Worm (Caenorhabditis elegans): ENCODE data around the gene H06I04.3.

Gene H06I04.3

ce11 chrIII:3112001-3112400, 41.7 kb downstream of the H06I04.3 start (continued):
- TF ChIP-seq ets-4 (GFP tag; optimal IDR thresholded peaks at IDR 0.05) (no peak), lsl-1 (GFP tag; optimal IDR thresholded peaks at IDR 0.05) (peak; percentile 36), nhr-90 (tag; optimal IDR thresholded peaks at IDR 0.05) (peak; percentile 34), him-1 (tag; optimal IDR thresholded peaks at IDR 0.05) (peak; percentile 94), die-1 (tag; optimal IDR thresholded peaks at IDR 0.05) (peak; percentile 54), dox-1 (GFP tag; IDR thresholded peaks at IDR 0.05) (0 out of 2 replicates have a peak, but pooled peaks have one; percentile 17)

- TF ChIP-seq nfyb-1 (GFP tag; IDR thresholded peaks at IDR 0.05) (no peak), repo-1 (tag; optimal IDR thresholded peaks at IDR 0.05) (no peak), F57A8.1 (GFP tag; optimal IDR thresholded peaks at IDR 0.05) (no peak), Y95B8A.8 (GFP tag; IDR thresholded peaks at IDR 0.05) (no peak), hsf-1 (GFP tag; IDR thresholded peaks at IDR 0.05) (no peak), lsy-27 (tag; optimal IDR thresholded peaks at IDR 0.05; ENCODE audit: borderline replicate concordance, insufficient read depth) (no peak)
Observed at ce11 chrIII:3112616-3113015, 42.3 kb downstream of the H06I04.3 start.

ce11 chrIII:3116969-3117368, 46.6 kb downstream of the H06I04.3 start:
- no peak for TF ChIP-seq pha-4 (tag; optimal IDR thresholded peaks at IDR 0.05)
- no peak for TF ChIP-seq ekl-4 (GFP tag; IDR thresholded peaks at IDR 0.05)
- TF ChIP-seq nhr-80 (tag; optimal IDR thresholded peaks at IDR 0.05) = peak; percentile 91
- no peak for TF ChIP-seq tbx-9 (tag; optimal IDR thresholded peaks at IDR 0.05; ENCODE audit: borderline replicate concordance)
- no peak for TF ChIP-seq cebp-1 (GFP tag; IDR thresholded peaks at IDR 0.05)
- TF ChIP-seq cebp-1 (tag; optimal IDR thresholded peaks at IDR 0.05) = peak; percentile 15
- no peak for TF ChIP-seq ztf-3 (GFP tag; optimal IDR thresholded peaks at IDR 0.05)
- TF ChIP-seq atf-7 (tag; optimal IDR thresholded peaks at IDR 0.05) = peak; percentile 23

DNA sequence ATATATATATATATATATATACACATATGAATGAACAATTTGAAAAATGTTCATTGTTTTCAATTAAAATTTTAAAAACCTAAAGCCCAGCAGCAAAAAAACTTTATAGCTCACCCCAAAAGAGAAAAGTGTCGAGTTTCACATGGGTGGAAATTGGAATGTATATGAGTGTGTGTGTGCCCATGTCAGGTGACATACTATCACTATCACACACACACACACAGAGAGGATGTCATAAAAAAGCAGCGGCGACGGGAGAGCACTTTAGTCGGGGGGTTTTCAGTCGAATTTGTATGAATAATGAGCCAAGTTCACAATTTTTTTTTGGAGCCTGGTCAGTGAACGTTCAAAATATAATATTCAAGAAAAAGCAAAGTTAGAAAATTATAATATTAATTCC, 49.6 kb downstream of the H06I04.3 start:
- no peak for TF ChIP-seq F23B12.7 (tag; optimal IDR thresholded peaks at IDR 0.05; ENCODE audit: insufficient read depth)
- peak; percentile 78 for TF ChIP-seq nhr-80 (tag; optimal IDR thresholded peaks at IDR 0.05)

- TF ChIP-seq K12H6.12 (tag; optimal IDR thresholded peaks at IDR 0.05) (no peak), F39B2.1 (GFP tag; IDR thresholded peaks at IDR 0.05) (no peak), K11D2.4 (GFP tag; IDR thresholded peaks at IDR 0.05) (no peak), lsy-27 (tag; optimal IDR thresholded peaks at IDR 0.05; ENCODE audit: borderline replicate concordance, insufficient read depth) (no peak), T26A5.8 (tag; optimal IDR thresholded peaks at IDR 0.05) (no peak), egl-44 (GFP tag; IDR thresholded peaks at IDR 0.05) (no peak), rcor-1 (GFP tag; IDR thresholded peaks at IDR 0.05) (no peak), ceh-100 (GFP tag; IDR thresholded peaks at IDR 0.05) (no peak), gei-17 (GFP tag; optimal IDR thresholded peaks at IDR 0.05) (no peak), ztf-28 (GFP tag; IDR thresholded peaks at IDR 0.05) (no peak), nfyb-1 (GFP tag; IDR thresholded peaks at IDR 0.05) (no peak)
Observed at ce11 chrIII:3124209-3124786, 54.0 kb downstream of the H06I04.3 start.

ce11 chrIII:3127074-3127596, 56.8 kb downstream of the H06I04.3 start, which contains the start of gene nipa-1:
TSS of gene nipa-1 (minus strand) at chrIII:3127124.
- TF ChIP-seq ccch-3 (GFP tag; optimal IDR thresholded peaks at IDR 0.05) = no peak
- peak; percentile 45 for TF ChIP-seq D2030.7 (GFP tag; IDR thresholded peaks at IDR 0.05)
- TF ChIP-seq lsl-1 (GFP tag; optimal IDR thresholded peaks at IDR 0.05) = peak; percentile 96
- TF ChIP-seq lin-54 (GFP tag; optimal IDR thresholded peaks at IDR 0.05) = no peak
- no peak for TF ChIP-seq Y53F4B.3 (GFP tag; IDR thresholded peaks at IDR 0.05)
- TF ChIP-seq ama-1 (optimal IDR thresholded peaks at IDR 0.05) = no peak
- TF ChIP-seq ama-1 (GFP tag; optimal IDR thresholded peaks at IDR 0.05) = no peak
- TF ChIP-seq madf-6 (GFP tag; IDR thresholded peaks at IDR 0.05) = peak; percentile 92
- TF ChIP-seq xnd-1 (tag; optimal IDR thresholded peaks at IDR 0.05) = peak; percentile 95
- TF ChIP-seq C17E4.6 (GFP tag; IDR thresholded peaks at IDR 0.05) = no peak
- peak; percentile 20 for TF ChIP-seq dpl-1 (GFP tag; optimal IDR thresholded peaks at IDR 0.05)
- no peak for TF ChIP-seq bed-2 (GFP tag; IDR thresholded peaks at IDR 0.05)
- TF ChIP-seq ceh-91 (GFP tag; IDR thresholded peaks at IDR 0.05) = peak; percentile 6; the same call in 1 of the 2 replicates
